Fruit fly (Drosophila melanogaster): ENCODE data around the gene Vm34Ca.

DNA sequence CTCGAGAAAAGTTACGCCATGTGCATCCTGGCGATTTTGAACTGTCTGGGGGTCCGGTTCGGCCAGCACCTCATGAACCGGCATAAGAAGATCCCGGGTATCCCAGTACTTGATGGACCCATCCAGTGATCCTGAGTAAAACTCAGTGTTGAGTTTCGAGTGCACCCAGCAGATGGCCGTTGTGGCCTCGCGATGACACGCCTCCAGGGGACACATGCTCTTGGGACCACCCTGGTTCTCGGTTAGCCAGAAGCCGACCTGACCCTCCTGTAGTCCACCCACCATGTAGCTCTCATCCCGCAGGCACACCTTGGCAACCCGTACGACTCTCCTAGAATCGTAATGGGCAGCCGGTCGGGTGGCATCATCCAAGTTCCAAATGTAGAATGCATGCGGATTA, 14.0 kb downstream of the Vm34Ca start:
- no peak for TF ChIP-seq usp (GFP tag; optimal IDR thresholded peaks at IDR 0.05)
- TF ChIP-seq Dfd (GFP tag; optimal IDR thresholded peaks at IDR 0.05) = no peak
- no peak for TF ChIP-seq CrebA (GFP tag; optimal IDR thresholded peaks at IDR 0.05; ENCODE audit: borderline replicate concordance)
- no peak for TF ChIP-seq Sp1 (GFP tag; optimal IDR thresholded peaks at IDR 0.05)
- no peak for TF ChIP-seq h (GFP tag; optimal IDR thresholded peaks at IDR 0.05)
- no peak for TF ChIP-seq Jra (GFP tag; optimal IDR thresholded peaks at IDR 0.05)
- no peak for TF ChIP-seq fru (GFP tag; optimal IDR thresholded peaks at IDR 0.05)
- no peak for TF ChIP-seq br (GFP tag; optimal IDR thresholded peaks at IDR 0.05)
- TF ChIP-seq ey (GFP tag; optimal IDR thresholded peaks at IDR 0.05) = no peak
- no peak for TF ChIP-seq CG9705 (GFP tag; optimal IDR thresholded peaks at IDR 0.05)
- no peak for TF ChIP-seq Hnf4 (GFP tag; optimal IDR thresholded peaks at IDR 0.05)

Data from whole organism, wandering third instar larva.